Worm (Caenorhabditis elegans) whole organism, mixed stage, embryonic: ENCODE measurements around the gene rme-1.
A peak's percentile ranks its signal among the peaks of the same experiment; 100 is the strongest.

ENCODE experiments used
- M03D4.4 ChIP-seq: sonication (generic microtip); optimal IDR thresholded peaks from 2 replicates; lab custom pipeline; 2017; ENCODE audit warnings: mild to moderate bottlenecking, missing genetic modification characterization, missing compliant biosample characterization
- bed-3 ChIP-seq: fragments of 200-800 bp; sonication (Bioruptor generic); optimal IDR thresholded peaks from 3 replicates; lab custom pipeline; 2018; ENCODE audit warnings: mild to moderate bottlenecking, missing genetic modification characterization, moderate library complexity, missing compliant biosample characterization
- blmp-1 ChIP-seq: fragments of 150-350 bp; optimal IDR thresholded peaks from 2 replicates; lab custom pipeline; 2014; ENCODE audit warnings: missing biosample characterization, missing genetic modification characterization
- ceh-39 ChIP-seq: fragments of 150-350 bp; optimal IDR thresholded peaks from 2 replicates; lab custom pipeline; 2014; ENCODE audit warnings: missing biosample characterization, missing genetic modification characterization
- ceh-43 ChIP-seq: fragments of 200-800 bp; sonication (Bioruptor generic); optimal IDR thresholded peaks from 2 replicates; lab custom pipeline; 2018; ENCODE audit warnings: mild to moderate bottlenecking, missing genetic modification characterization, moderate library complexity, missing compliant biosample characterization
- ceh-83 ChIP-seq: fragments of 200-800 bp; sonication (Bioruptor generic); optimal IDR thresholded peaks from 2 replicates; lab custom pipeline; 2018; ENCODE audit warnings: mild to moderate bottlenecking, missing genetic modification characterization, missing compliant biosample characterization
- ces-1 ChIP-seq: fragments of 150-350 bp; optimal IDR thresholded peaks from 2 replicates; lab custom pipeline; 2014; ENCODE audit warnings: missing biosample characterization, missing genetic modification reagents, missing genetic modification characterization
- cnd-1 ChIP-seq: fragments of 200-800 bp; sonication (Bioruptor generic); optimal IDR thresholded peaks from 2 replicates; lab custom pipeline; 2018; ENCODE audit warnings: mild to moderate bottlenecking, missing genetic modification characterization, missing compliant biosample characterization
- elt-1 ChIP-seq: sonication (generic microtip); optimal IDR thresholded peaks from 2 replicates; lab custom pipeline; 2017; ENCODE audit warnings: missing genetic modification characterization, mild to moderate bottlenecking, missing compliant biosample characterization, antibody characterized with exemption, moderate library complexity, borderline replicate concordance; ENCODE audit not compliant: insufficient read depth
- elt-3 ChIP-seq: fragments of 150-350 bp; optimal IDR thresholded peaks from 2 replicates; lab custom pipeline; 2014; ENCODE audit warnings: missing biosample characterization, missing genetic modification characterization
- flh-1 ChIP-seq: fragments of 200-800 bp; sonication (Bioruptor generic); optimal IDR thresholded peaks from 2 replicates; lab custom pipeline; 2018; ENCODE audit warnings: mild to moderate bottlenecking, missing genetic modification characterization, moderate library complexity, missing compliant biosample characterization
- ham-2 ChIP-seq: fragments of 200-800 bp; sonication (Bioruptor generic); optimal IDR thresholded peaks from 2 replicates; lab custom pipeline; 2018; ENCODE audit warnings: mild to moderate bottlenecking, missing genetic modification characterization, missing compliant biosample characterization
- hlh-1 ChIP-seq: fragments of 150-350 bp; optimal IDR thresholded peaks from 2 replicates; lab custom pipeline; 2014; ENCODE audit warnings: missing biosample characterization, missing genetic modification reagents, missing genetic modification characterization
- lin-13 ChIP-seq: fragments of 150-350 bp; optimal IDR thresholded peaks from 2 replicates; lab custom pipeline; 2014; ENCODE audit warnings: missing biosample characterization, missing genetic modification characterization
- lin-32 ChIP-seq: fragments of 200-800 bp; sonication (Bioruptor generic); optimal IDR thresholded peaks from 2 replicates; lab custom pipeline; 2018; ENCODE audit warnings: mild to moderate bottlenecking, missing genetic modification characterization, missing compliant biosample characterization
- lsy-2 ChIP-seq: fragments of 150-350 bp; optimal IDR thresholded peaks from 2 replicates; lab custom pipeline; 2014; ENCODE audit warnings: missing biosample characterization, missing genetic modification characterization
- mab-5 ChIP-seq: fragments of 150-350 bp; optimal IDR thresholded peaks from 2 replicates; lab custom pipeline; 2014; ENCODE audit warnings: missing biosample characterization, missing genetic modification characterization
- mls-2 ChIP-seq: sonication (generic microtip); optimal IDR thresholded peaks from 2 replicates; lab custom pipeline; 2016; ENCODE audit warnings: mild to moderate bottlenecking, missing genetic modification characterization, moderate library complexity, missing compliant biosample characterization
- nhr-12 ChIP-seq: fragments of 150-350 bp; optimal IDR thresholded peaks from 2 replicates; lab custom pipeline; 2014; ENCODE audit warnings: missing biosample characterization, missing genetic modification characterization
- nhr-2 ChIP-seq: fragments of 150-350 bp; optimal IDR thresholded peaks from 2 replicates; lab custom pipeline; 2014; ENCODE audit warnings: missing biosample characterization, missing genetic modification characterization
- nhr-237 ChIP-seq: fragments of 150-350 bp; optimal IDR thresholded peaks from 2 replicates; lab custom pipeline; 2014; ENCODE audit warnings: missing biosample characterization, missing genetic modification characterization
- nhr-28 ChIP-seq: fragments of 150-350 bp; optimal IDR thresholded peaks from 2 replicates; lab custom pipeline; 2014; ENCODE audit warnings: missing biosample characterization, missing genetic modification characterization
- nhr-76 ChIP-seq: sonication (generic microtip); optimal IDR thresholded peaks from 2 replicates; lab custom pipeline; 2017; ENCODE audit warnings: missing biosample characterization, missing genetic modification characterization
- pha-4 ChIP-seq: fragments of 150-350 bp; optimal IDR thresholded peaks from 2 replicates; lab custom pipeline; 2018; ENCODE audit warnings: missing biosample characterization, missing genetic modification reagents, missing genetic modification characterization
- sem-2 ChIP-seq: fragments of 200-800 bp; sonication (Bioruptor generic); optimal IDR thresholded peaks from 2 replicates; lab custom pipeline; 2018; ENCODE audit warnings: mild to moderate bottlenecking, missing genetic modification characterization, missing compliant biosample characterization
- snpc-4 ChIP-seq: fragments of 150-350 bp; optimal IDR thresholded peaks from 2 replicates; lab custom pipeline; 2014; ENCODE audit warnings: missing biosample characterization, missing genetic modification characterization
- sptf-1 ChIP-seq: sonication (generic microtip); optimal IDR thresholded peaks from 2 replicates; lab custom pipeline; 2017; ENCODE audit warnings: mild to moderate bottlenecking, missing genetic modification characterization, moderate library complexity, missing compliant biosample characterization
- unc-120 ChIP-seq: sonication (generic microtip); optimal IDR thresholded peaks from 2 replicates; lab custom pipeline; 2017; ENCODE audit warnings: missing genetic modification characterization, missing compliant biosample characterization; ENCODE audit not compliant: poor library complexity, severe bottlenecking
- unc-39 ChIP-seq: fragments of 150-350 bp; optimal IDR thresholded peaks from 2 replicates; lab custom pipeline; 2014; ENCODE audit warnings: missing biosample characterization, missing genetic modification characterization
- unc-62 ChIP-seq: fragments of 150-350 bp; optimal IDR thresholded peaks from 2 replicates; lab custom pipeline; 2014; ENCODE audit warnings: missing biosample characterization, missing genetic modification reagents, missing genetic modification characterization
- zip-8 ChIP-seq: fragments of 150-350 bp; optimal IDR thresholded peaks from 2 replicates; lab custom pipeline; 2014; ENCODE audit warnings: missing biosample characterization, missing genetic modification characterization
- ztf-11 ChIP-seq: fragments of 150-350 bp; optimal IDR thresholded peaks from 2 replicates; lab custom pipeline; 2014; ENCODE audit warnings: missing biosample characterization, missing genetic modification characterization

The rme-1 gene

DNA sequence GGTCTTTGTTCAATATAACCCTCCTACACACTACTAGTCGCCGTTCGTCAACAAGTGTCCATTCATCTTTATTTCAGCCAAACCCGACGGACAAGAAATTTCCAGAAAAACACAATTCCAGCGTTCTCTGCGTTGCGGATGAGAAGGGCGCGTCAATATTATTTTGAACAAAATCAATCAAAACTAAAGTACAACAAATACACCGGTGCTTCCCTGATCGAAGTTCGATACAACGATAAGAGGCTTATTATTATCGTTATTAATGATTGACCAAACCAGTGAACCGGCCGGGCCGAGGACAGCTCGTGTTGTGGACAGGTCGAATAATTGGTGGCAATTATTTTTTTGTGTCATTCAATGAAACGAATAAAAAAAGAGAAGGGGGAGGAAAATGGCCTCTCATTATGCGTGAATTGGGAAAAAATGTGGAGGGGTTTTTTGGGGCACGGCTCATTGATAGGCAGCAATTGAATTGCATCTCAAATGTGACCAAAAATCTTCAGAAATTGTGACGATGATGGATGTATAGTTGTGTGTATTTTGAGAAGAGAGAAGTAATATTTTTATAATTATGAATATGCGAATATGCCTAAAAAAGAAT is 22.0 kb downstream of the rme-1 start:
- TF ChIP-seq sem-2 (GFP tag; lab: Kevin White, UChicago) (no peak), lin-32 (no peak), ztf-11 (tag; lab: Kevin White, UChicago) (no peak), zip-8 (tag; lab: Kevin White, UChicago) (no peak), mls-2 (tag; lab: Kevin White, UChicago) (peak; percentile 35), lsy-2 (no peak), nhr-76 (no peak), ceh-43 (peak; percentile 69), M03D4.4 (tag; lab: Kevin White, UChicago) (no peak), elt-3 (tag; lab: Kevin White, UChicago) (no peak), nhr-2 (tag; lab: Kevin White, UChicago) (peak; percentile 15), mab-5 (tag; lab: Kevin White, UChicago) (no peak), bed-3 (GFP tag; lab: Kevin White, UChicago) (no peak), hlh-1 (tag; lab: Kevin White, UChicago) (no peak), blmp-1 (tag; lab: Kevin White, UChicago) (no peak)

DNA sequence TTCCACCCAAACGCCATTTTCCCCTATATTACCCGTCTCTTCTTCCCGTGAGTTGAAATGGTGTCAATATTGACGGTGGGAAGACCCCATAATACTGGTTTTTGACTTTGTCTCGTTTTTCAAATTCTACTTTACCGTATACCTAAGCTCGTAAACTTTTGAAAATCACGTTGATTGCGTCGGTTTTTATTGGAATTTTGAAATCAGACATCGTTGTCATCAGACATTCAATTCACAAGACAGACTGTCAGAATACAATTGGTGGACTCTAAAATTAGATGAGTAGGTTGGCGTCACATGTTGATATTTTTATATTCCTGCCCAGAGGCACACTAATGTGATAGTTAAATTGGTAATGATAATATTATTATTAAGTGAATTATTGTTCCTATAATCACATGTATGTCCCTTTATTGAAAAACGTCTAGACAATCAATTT is 23.2 kb downstream of the rme-1 start:
- TF ChIP-seq hlh-1 (tag; lab: Kevin White, UChicago): no peak
- no peak for TF ChIP-seq ham-2
- TF ChIP-seq nhr-76: no peak
- no peak for TF ChIP-seq ces-1 (GFP tag; lab: Kevin White, UChicago)
- TF ChIP-seq flh-1 (GFP tag; lab: Kevin White, UChicago): no peak
- no peak for TF ChIP-seq mab-5 (tag; lab: Kevin White, UChicago)
- no peak for TF ChIP-seq nhr-12 (tag; lab: Kevin White, UChicago)
- no peak for TF ChIP-seq nhr-28
- no peak for TF ChIP-seq unc-120 (tag; lab: Kevin White, UChicago)
- no peak for TF ChIP-seq sem-2 (GFP tag; lab: Kevin White, UChicago)
- TF ChIP-seq pha-4: no peak
- TF ChIP-seq ceh-39: no peak
- no peak for TF ChIP-seq snpc-4 (tag; lab: Kevin White, UChicago)
- no peak for TF ChIP-seq M03D4.4 (tag; lab: Kevin White, UChicago)
- TF ChIP-seq, all 35 proteins: peak for 0

DNA sequence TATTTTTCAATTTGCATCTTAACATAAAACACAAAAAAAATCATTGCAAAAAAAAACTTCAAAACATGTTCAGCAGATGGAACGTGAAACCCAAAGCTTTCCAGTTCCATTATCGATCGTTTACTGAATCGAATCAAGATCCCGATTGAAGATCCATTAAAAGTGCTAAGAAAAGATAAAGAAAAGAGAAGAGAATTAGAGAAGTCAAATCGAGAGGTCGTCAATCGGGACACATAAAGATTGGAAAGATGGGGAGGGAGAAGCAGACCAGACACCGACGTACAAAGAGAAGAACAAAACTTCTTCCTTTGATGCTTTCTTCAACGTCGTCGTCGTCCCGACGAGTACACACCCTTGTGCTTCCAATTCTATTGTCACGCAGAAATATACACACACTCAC is 24.2 kb downstream of the rme-1 start:
- TF ChIP-seq nhr-237 (tag; lab: Kevin White, UChicago) (no peak), lin-13 (tag; lab: Kevin White, UChicago) (no peak), ces-1 (GFP tag; lab: Kevin White, UChicago) (peak; percentile 35), blmp-1 (tag; lab: Kevin White, UChicago) (no peak), cnd-1 (tag; lab: Kevin White, UChicago) (no peak), elt-1 (tag; lab: Kevin White, UChicago) (peak; percentile 87), nhr-28 (no peak), pha-4 (no peak), ceh-39 (no peak), unc-62 (GFP tag; lab: Kevin White, UChicago) (no peak)

DNA sequence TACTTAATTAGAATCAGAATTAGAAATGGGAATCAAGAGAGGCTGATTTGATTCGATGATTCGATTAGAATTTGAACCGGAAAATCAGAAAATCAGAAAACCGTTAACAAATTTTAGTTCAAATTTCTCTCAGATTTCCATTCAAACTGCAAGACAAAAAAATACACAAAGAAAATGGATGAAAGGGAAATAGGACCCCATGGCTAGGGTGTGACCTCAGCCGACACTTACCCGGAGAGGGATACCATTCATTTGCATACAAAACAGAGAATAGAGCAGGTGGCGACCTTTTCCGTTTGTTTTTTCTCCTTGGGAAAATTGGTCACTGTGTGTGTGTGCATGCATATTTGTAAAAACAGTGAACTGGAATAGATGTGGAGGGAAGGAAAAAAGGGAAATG is 25.3 kb downstream of the rme-1 start:
- TF ChIP-seq unc-39 (tag; lab: Kevin White, UChicago) (no peak), nhr-2 (tag; lab: Kevin White, UChicago) (peak; percentile 95), snpc-4 (tag; lab: Kevin White, UChicago) (no peak), unc-120 (tag; lab: Kevin White, UChicago) (no peak), ceh-39 (no peak), pha-4 (no peak), ces-1 (GFP tag; lab: Kevin White, UChicago) (peak; percentile 46), ceh-83 (no peak), mls-2 (tag; lab: Kevin White, UChicago) (no peak), lin-13 (tag; lab: Kevin White, UChicago) (no peak), nhr-76 (no peak), cnd-1 (tag; lab: Kevin White, UChicago) (peak; percentile 19), bed-3 (GFP tag; lab: Kevin White, UChicago) (no peak), nhr-28 (no peak)

DNA sequence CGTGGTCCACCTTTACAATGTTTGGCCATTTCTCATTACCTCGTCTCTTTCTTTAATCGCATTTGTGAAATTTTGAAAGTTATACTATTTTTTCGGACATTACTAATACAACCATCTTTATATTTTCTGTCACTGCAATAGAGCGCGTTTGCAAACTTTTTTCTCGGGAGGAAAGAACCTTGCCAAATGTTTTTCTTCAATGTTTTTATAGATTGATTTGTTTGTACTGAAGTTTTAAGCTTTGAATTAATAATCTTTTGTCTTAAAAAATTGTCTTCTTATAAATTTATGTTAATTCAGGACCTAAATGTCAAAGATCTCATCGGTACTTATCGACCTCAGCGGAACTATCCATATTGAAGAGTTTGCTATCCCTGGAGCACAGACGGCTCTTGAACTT is 26.2 kb downstream of the rme-1 start, which contains the start of gene K08B12.3:
Gene K08B12.3 (plus strand): TSS at position 301 of the 400 bp plus-strand sequence.
- TF ChIP-seq unc-120 (tag; lab: Kevin White, UChicago): no peak
- TF ChIP-seq ces-1 (GFP tag; lab: Kevin White, UChicago): no peak
- TF ChIP-seq sptf-1 (tag; lab: Kevin White, UChicago): no peak
- no peak for TF ChIP-seq pha-4
- TF ChIP-seq nhr-12 (tag; lab: Kevin White, UChicago): no peak
- no peak for TF ChIP-seq ham-2
- no peak for TF ChIP-seq sem-2 (GFP tag; lab: Kevin White, UChicago)
- no peak for TF ChIP-seq lin-32
- no peak for TF ChIP-seq mab-5 (tag; lab: Kevin White, UChicago)
- no peak for TF ChIP-seq bed-3 (GFP tag; lab: Kevin White, UChicago)
- no peak for TF ChIP-seq blmp-1 (tag; lab: Kevin White, UChicago)
- TF ChIP-seq snpc-4 (tag; lab: Kevin White, UChicago): no peak
- no peak for TF ChIP-seq nhr-2 (tag; lab: Kevin White, UChicago)
- no peak for TF ChIP-seq cnd-1 (tag; lab: Kevin White, UChicago)
- TF ChIP-seq hlh-1 (tag; lab: Kevin White, UChicago): no peak
- TF ChIP-seq zip-8 (tag; lab: Kevin White, UChicago): no peak
- no peak for TF ChIP-seq nhr-28
- TF ChIP-seq unc-39 (tag; lab: Kevin White, UChicago): no peak
- no peak for TF ChIP-seq unc-62 (GFP tag; lab: Kevin White, UChicago)
- TF ChIP-seq, all 35 proteins: peak for 0
